Worm (Caenorhabditis elegans) whole organism, L4 larva: ENCODE results near the gene snf-9.
A peak's percentile ranks its signal among the peaks of the same experiment; 100 is the strongest.

Source experiments
- F10B5.3 ChIP-seq: sonication (generic microtip); optimal IDR thresholded peaks from 2 replicates; lab custom pipeline; 2016; ENCODE audit warnings: mild to moderate bottlenecking, missing genetic modification characterization, missing compliant biosample characterization
- F37D6.2 ChIP-seq: sonication (generic microtip); optimal IDR thresholded peaks from 2 replicates; lab custom pipeline; 2016; ENCODE audit warnings: mild to moderate bottlenecking, missing genetic modification characterization, missing compliant biosample characterization
- F44E2.7 ChIP-seq: fragments of 200-800 bp; sonication (Bioruptor generic); IDR thresholded peaks from 2 replicates; pipeline ENCODE4 v2.1.2; 2022; ENCODE audit warnings: missing genetic modification characterization, missing compliant biosample characterization
- T26A8.4 ChIP-seq: fragments of 200-800 bp; sonication (Bioruptor generic); IDR thresholded peaks from 2 replicates; pipeline ENCODE4 v1.3.6; 2022; ENCODE audit warnings: missing genetic modification characterization, missing compliant biosample characterization
- Y105C5A.15 ChIP-seq: fragments of 200-800 bp; sonication (Bioruptor generic); IDR thresholded peaks from 2 replicates; pipeline ENCODE4 v1.3.6; 2022; ENCODE audit warnings: missing genetic modification characterization, missing compliant biosample characterization
- Y48G9A.11 ChIP-seq: fragments of 200-800 bp; sonication (Bioruptor generic); IDR thresholded peaks from 2 replicates; pipeline ENCODE4 v1.3.6; 2022; ENCODE audit warnings: missing genetic modification reagents, missing genetic modification characterization, missing compliant biosample characterization
- Y5F2A.4 ChIP-seq: fragments of 200-800 bp; sonication (Bioruptor generic); optimal IDR thresholded peaks from 2 replicates; lab custom pipeline; 2018; ENCODE audit warnings: mild to moderate bottlenecking, missing genetic modification characterization, missing compliant biosample characterization
- ZK337.2 ChIP-seq: fragments of 200-800 bp; sonication (Bioruptor generic); IDR thresholded peaks from 2 replicates; pipeline ENCODE4 v1.3.6; 2022; ENCODE audit warnings: missing genetic modification reagents, missing genetic modification characterization, missing compliant biosample characterization
- ZK546.5 ChIP-seq, 2 experiments: sonication (generic microtip); optimal IDR thresholded peaks; 2 replicates each; lab custom pipeline; 2017; ENCODE audit warnings: missing biosample characterization in 2 of 2, missing genetic modification characterization in 2 of 2
- ama-1 ChIP-seq: fragments of 150-350 bp; optimal IDR thresholded peaks from 2 replicates; lab custom pipeline; 2014; ENCODE audit warnings: inconsistent platforms, mixed read lengths
- arid-1 ChIP-seq: fragments of 200-800 bp; sonication (Bioruptor generic); conservative IDR thresholded peaks from 2 replicates; pipeline ENCODE4 v1.3.6; 2022; ENCODE audit warnings: missing genetic modification reagents, missing genetic modification characterization, missing compliant biosample characterization
- attf-4 ChIP-seq: sonication (generic microtip); optimal IDR thresholded peaks from 3 replicates; lab custom pipeline; 2017; ENCODE audit warnings: missing biosample characterization, missing genetic modification characterization
- ceh-20 ChIP-seq: fragments of 200-800 bp; sonication (Bioruptor generic); IDR thresholded peaks from 2 replicates; pipeline ENCODE4 v1.3.6; 2022; ENCODE audit warnings: missing genetic modification reagents, missing genetic modification characterization, missing compliant biosample characterization
- ceh-32 ChIP-seq: sonication (generic microtip); optimal IDR thresholded peaks from 2 replicates; lab custom pipeline; 2016; ENCODE audit warnings: mild to moderate bottlenecking, missing genetic modification characterization, missing compliant biosample characterization; ENCODE audit not compliant: poor library complexity
- ceh-82 ChIP-seq: sonication (generic microtip); optimal IDR thresholded peaks from 2 replicates; lab custom pipeline; 2017; ENCODE audit warnings: missing biosample characterization, missing genetic modification characterization
- cey-2 ChIP-seq: sonication (generic microtip); optimal IDR thresholded peaks from 3 replicates; lab custom pipeline; 2017; ENCODE audit warnings: missing genetic modification characterization, mild to moderate bottlenecking, missing compliant biosample characterization, antibody characterized with exemption, borderline replicate concordance; ENCODE audit not compliant: insufficient read depth
- daf-16 ChIP-seq, 3 experiments: sonication (generic microtip); optimal IDR thresholded peaks; 2 replicates each; lab custom pipeline; 2016 to 2017; ENCODE audit warnings: missing genetic modification characterization in 3 of 3, missing genetic modification reagents in 3 of 3, mild to moderate bottlenecking in 2 of 3, missing compliant biosample characterization in 2 of 3, missing biosample characterization in 1 of 3, moderate library complexity in 1 of 3
- daf-19 ChIP-seq: fragments of 200-800 bp; sonication (Bioruptor generic); conservative IDR thresholded peaks from 2 replicates; pipeline ENCODE4 v1.3.6; 2022; ENCODE audit warnings: missing genetic modification characterization, missing compliant biosample characterization
- daf-8 ChIP-seq: fragments of 200-800 bp; sonication (Bioruptor generic); IDR thresholded peaks from 2 replicates; pipeline ENCODE4 v1.3.6; 2022; ENCODE audit warnings: missing genetic modification characterization, missing compliant biosample characterization
- dmd-6 ChIP-seq: fragments of 200-800 bp; sonication (Bioruptor generic); IDR thresholded peaks from 2 replicates; pipeline ENCODE4 v1.3.6; 2022; ENCODE audit warnings: missing genetic modification reagents, missing genetic modification characterization, missing compliant biosample characterization
- dmd-8 ChIP-seq: fragments of 200-800 bp; sonication (Bioruptor generic); IDR thresholded peaks from 2 replicates; pipeline ENCODE4 v1.3.6; 2022; ENCODE audit warnings: missing genetic modification characterization, missing compliant biosample characterization
- dmd-9 ChIP-seq: fragments of 200-800 bp; sonication (Bioruptor generic); IDR thresholded peaks from 2 replicates; pipeline ENCODE4 v1.3.6; 2022; ENCODE audit warnings: missing genetic modification reagents, missing genetic modification characterization, missing compliant biosample characterization
- egl-43 ChIP-seq: fragments of 200-800 bp; sonication (Bioruptor generic); IDR thresholded peaks from 2 replicates; pipeline ENCODE4 v1.3.6; 2022; ENCODE audit warnings: missing genetic modification reagents, missing genetic modification characterization, missing compliant biosample characterization
- gei-8 ChIP-seq: fragments of 200-800 bp; sonication (Bioruptor generic); optimal IDR thresholded peaks from 2 replicates; lab custom pipeline; 2018; ENCODE audit warnings: mild to moderate bottlenecking, missing genetic modification characterization, missing compliant biosample characterization
- hlh-11 ChIP-seq: fragments of 200-800 bp; sonication (Bioruptor generic); optimal IDR thresholded peaks from 2 replicates; lab custom pipeline; 2018; ENCODE audit warnings: mild to moderate bottlenecking, missing genetic modification characterization, missing compliant biosample characterization
- hmg-1.1 ChIP-seq: fragments of 200-800 bp; sonication (Bioruptor generic); IDR thresholded peaks from 2 replicates; pipeline ENCODE4 v1.3.6; 2022; ENCODE audit warnings: missing genetic modification reagents, missing genetic modification characterization, missing compliant biosample characterization
- jun-1 ChIP-seq: fragments of 150-350 bp; optimal IDR thresholded peaks from 2 replicates; lab custom pipeline; 2014; ENCODE audit warnings: missing biosample characterization, missing genetic modification reagents, missing genetic modification characterization
- madf-5 ChIP-seq, 2 experiments: fragments of 200-800 bp; sonication (Bioruptor generic); IDR thresholded peaks; 2 replicates each; pipeline ENCODE4 v1.3.6; 2022; ENCODE audit warnings: missing compliant biosample characterization in 2 of 2, missing genetic modification characterization in 2 of 2
- madf-9 ChIP-seq: fragments of 200-800 bp; sonication (Bioruptor generic); conservative IDR thresholded peaks from 2 replicates; pipeline ENCODE4 v1.3.6; 2022; ENCODE audit warnings: missing genetic modification reagents, missing genetic modification characterization, missing compliant biosample characterization
- mdl-1 ChIP-seq, 2 experiments: fragments of 150-350 bp in 1 of 2; sonication (generic microtip) in 1 of 2; optimal IDR thresholded peaks; 2 replicates each; lab custom pipeline; 2014 to 2017; ENCODE audit warnings: missing biosample characterization in 2 of 2, missing genetic modification characterization in 2 of 2
- mep-1 ChIP-seq: fragments of 150-350 bp; sonication (generic microtip); optimal IDR thresholded peaks from 3 replicates; lab custom pipeline; 2014; ENCODE audit warnings: missing biosample characterization, missing genetic modification characterization
- nhr-10 ChIP-seq: fragments of 150-350 bp; optimal IDR thresholded peaks from 2 replicates; lab custom pipeline; 2014; ENCODE audit warnings: missing biosample characterization, missing genetic modification characterization
- nhr-237 ChIP-seq: sonication (generic microtip); optimal IDR thresholded peaks from 2 replicates; lab custom pipeline; 2017; ENCODE audit warnings: missing biosample characterization, missing genetic modification characterization
- nhr-42 ChIP-seq: fragments of 200-800 bp; sonication (Bioruptor generic); IDR thresholded peaks from 2 replicates; pipeline ENCODE4 v1.3.6; 2022; ENCODE audit warnings: missing genetic modification characterization, missing compliant biosample characterization
- nhr-6 ChIP-seq: fragments of 150-350 bp; optimal IDR thresholded peaks from 2 replicates; lab custom pipeline; 2014; ENCODE audit warnings: missing biosample characterization, missing genetic modification characterization
- nhr-76 ChIP-seq: fragments of 150-350 bp; optimal IDR thresholded peaks from 2 replicates; lab custom pipeline; 2014; ENCODE audit warnings: missing biosample characterization, missing genetic modification characterization
- nhr-77 ChIP-seq: fragments of 150-350 bp; optimal IDR thresholded peaks from 2 replicates; lab custom pipeline; 2014; ENCODE audit warnings: missing biosample characterization, missing genetic modification characterization
- pha-4 ChIP-seq, 2 experiments: fragments of 150-350 bp in 1 of 2; fragments of 200-800 bp in 1 of 2; sonication (Bioruptor generic) in 1 of 2; IDR thresholded peaks in 1 of 2; optimal IDR thresholded peaks in 1 of 2; 2 replicates each; pipeline versions ENCODE4 v1.3.6 to Lab custom; 2014 to 2022; ENCODE audit warnings: missing genetic modification characterization in 2 of 2, missing genetic modification reagents in 2 of 2, missing biosample characterization in 1 of 2, missing compliant biosample characterization in 1 of 2
- pqm-1 ChIP-seq: sonication (generic microtip); optimal IDR thresholded peaks from 2 replicates; lab custom pipeline; 2017; ENCODE audit warnings: missing biosample characterization, missing genetic modification characterization
- rbr-2 ChIP-seq: sonication (generic microtip); optimal IDR thresholded peaks from 2 replicates; lab custom pipeline; 2016; ENCODE audit warnings: missing genotype, missing genetic modification characterization, missing compliant biosample characterization
- snpc-1.2 ChIP-seq: fragments of 200-800 bp; sonication (Bioruptor generic); IDR thresholded peaks from 2 replicates; pipeline ENCODE4 v1.3.6; 2022; ENCODE audit warnings: missing genetic modification reagents, missing genetic modification characterization, missing compliant biosample characterization
- snpc-4 ChIP-seq: fragments of 150-350 bp; optimal IDR thresholded peaks from 2 replicates; lab custom pipeline; 2014; ENCODE audit warnings: missing biosample characterization, missing genetic modification characterization
- spr-1 ChIP-seq: sonication (generic microtip); optimal IDR thresholded peaks from 2 replicates; lab custom pipeline; 2016; ENCODE audit warnings: mild to moderate bottlenecking, missing genetic modification characterization, missing compliant biosample characterization
- tra-1 ChIP-seq: fragments of 200-800 bp; sonication (Bioruptor generic); IDR thresholded peaks from 2 replicates; pipeline ENCODE4 v1.3.6; 2022; ENCODE audit warnings: missing genetic modification reagents, missing genetic modification characterization, missing compliant biosample characterization
- unc-39 ChIP-seq: sonication (generic microtip); optimal IDR thresholded peaks from 2 replicates; lab custom pipeline; 2017; ENCODE audit warnings: missing biosample characterization, missing genetic modification characterization
- vab-7 ChIP-seq: fragments of 200-800 bp; sonication (Bioruptor generic); IDR thresholded peaks from 2 replicates; pipeline ENCODE4 v1.3.6; 2022; ENCODE audit warnings: missing genetic modification reagents, missing genetic modification characterization, missing compliant biosample characterization
- zag-1 ChIP-seq: fragments of 150-350 bp; optimal IDR thresholded peaks from 2 replicates; lab custom pipeline; 2014; ENCODE audit warnings: missing biosample characterization, missing genetic modification characterization
- zip-11 ChIP-seq: fragments of 200-800 bp; sonication (Bioruptor generic); IDR thresholded peaks from 2 replicates; pipeline ENCODE4 v1.3.6; 2022; ENCODE audit warnings: missing genetic modification characterization, missing compliant biosample characterization
- ztf-11 ChIP-seq: fragments of 150-350 bp; optimal IDR thresholded peaks from 2 replicates; lab custom pipeline; 2014; ENCODE audit warnings: missing biosample characterization, missing genetic modification characterization
- ztf-7 ChIP-seq: fragments of 150-350 bp; optimal IDR thresholded peaks from 2 replicates; lab custom pipeline; 2014; ENCODE audit warnings: missing biosample characterization, missing genetic modification characterization

snf-9 gene

ce11 chrIV:17278861-17279591 is 32.9 kb upstream of the snf-9 start, which contains the start of gene hsp-1 (continued):
- TF ChIP-seq Y5F2A.4 (no peak), dmd-8 (no peak), ceh-20 (GFP tag; lab: Robert Waterston, UW) (no peak; the same call in 1 of the 2 replicates), T26A8.4 (GFP tag; lab: Robert Waterston, UW) (no peak), dmd-6 (GFP tag; lab: Robert Waterston, UW) (no peak; the same call in 1 of the 2 replicates), arid-1 (peak; percentile 58; the same call in 1 of the 2 replicates), zag-1 (no peak), attf-4 (tag; lab: Kevin White, UChicago) (no peak), hlh-11 (tag; lab: Kevin White, UChicago) (no peak), daf-19 (peak; percentile 54; the same call in 1 of the 2 replicates), ceh-82 (tag; lab: Kevin White, UChicago) (no peak), madf-9 (GFP tag; lab: Robert Waterston, UW) (no peak), gei-8 (GFP tag; lab: Kevin White, UChicago) (no peak), tra-1 (no peak), dmd-9 (no peak), ztf-11 (tag; lab: Kevin White, UChicago) (no peak), mep-1 (tag; lab: Kevin White, UChicago) (no peak), nhr-42 (no peak), jun-1 (no peak), F37D6.2 (tag; lab: Kevin White, UChicago) (no peak), F10B5.3 (tag; lab: Kevin White, UChicago) (no peak), pha-4 (GFP tag; IDR thresholded peaks at IDR 0.05; lab: Robert Waterston, UW) (no peak), pha-4 (tag; optimal IDR thresholded peaks at IDR 0.05; lab: Kevin White, UChicago) (no peak), ama-1 (lab: Kevin White, UChicago) (peak; percentile 82), egl-43 (peak; percentile 3; the same call in 1 of the 2 replicates), nhr-76 (tag; lab: Kevin White, UChicago) (no peak), nhr-77 (tag; lab: Kevin White, UChicago) (no peak), pqm-1 (tag; lab: Kevin White, UChicago) (no peak), Y105C5A.15 (no peak), vab-7 (GFP tag; lab: Robert Waterston, UW) (peak; percentile 67; the same call in 1 of the 2 replicates), madf-5 (GFP tag; IDR thresholded peaks at IDR 0.05; lab: Robert Waterston, UW) (no peak), mdl-1 (tag; optimal IDR thresholded peaks at IDR 0.05; lab: Kevin White, UChicago) (no peak), nhr-10 (no peak), ZK546.5 (tag; optimal IDR thresholded peaks at IDR 0.05; lab: Kevin White, UChicago) (no peak), spr-1 (tag; lab: Kevin White, UChicago) (no peak), snpc-1.2 (GFP tag; lab: Robert Waterston, UW) (0 out of 2 replicates have a peak, but pooled peaks have one; percentile 70), ztf-7 (tag; lab: Kevin White, UChicago) (no peak), rbr-2 (tag; lab: Kevin White, UChicago) (no peak), zip-11 (GFP tag; lab: Robert Waterston, UW) (no peak), ceh-32 (tag; lab: Kevin White, UChicago) (no peak), nhr-237 (tag; lab: Kevin White, UChicago) (no peak), daf-16 (GFP tag; optimal IDR thresholded peaks at IDR 0.05; lab: Kevin White, UChicago) (peak in 1 of 2 experiments; percentile 2), daf-16 (tag; optimal IDR thresholded peaks at IDR 0.05; lab: Kevin White, UChicago) (no peak), cey-2 (no peak), F44E2.7 (GFP tag; lab: Robert Waterston, UW) (no peak), daf-8 (no peak), ZK337.2 (GFP tag; lab: Robert Waterston, UW) (no peak), nhr-6 (tag; lab: Kevin White, UChicago) (no peak), Y48G9A.11 (GFP tag; lab: Robert Waterston, UW) (no peak), snpc-4 (no peak), hmg-1.1 (no peak), unc-39 (tag; lab: Kevin White, UChicago) (no peak)
